Worm (Caenorhabditis elegans): ENCODE results near the gene F36A4.2.

Gene F36A4.2

ce11 chrIV:4243830-4244406 is 27.1 kb upstream of the F36A4.2 start (continued):
- TF ChIP-seq T26A5.8 (tag; optimal IDR thresholded peaks at IDR 0.05) (no peak), B0336.3 (GFP tag; IDR thresholded peaks at IDR 0.05) (no peak), B0035.1 (tag; optimal IDR thresholded peaks at IDR 0.05) (no peak), egrh-3 (GFP tag; IDR thresholded peaks at IDR 0.05) (peak; percentile 94), let-526 (GFP tag; IDR thresholded peaks at IDR 0.05) (0 out of 2 replicates have a peak, but pooled peaks have one; percentile 18)

ce11 chrIV:4244510-4244909 is 26.5 kb upstream of the F36A4.2 start, which contains the start of gene col-34:
col-34 (minus strand) TSS chrIV:4244610.
- TF ChIP-seq ceh-27 (GFP tag; optimal IDR thresholded peaks at IDR 0.05) = no peak
- TF ChIP-seq ztf-26 (tag; optimal IDR thresholded peaks at IDR 0.05) = no peak
- no peak for TF ChIP-seq nfyb-1 (GFP tag; IDR thresholded peaks at IDR 0.05)

- TF ChIP-seq B0035.1 (tag; optimal IDR thresholded peaks at IDR 0.05) = no peak
- TF ChIP-seq gei-17 (GFP tag; optimal IDR thresholded peaks at IDR 0.05) = no peak
- no peak for TF ChIP-seq lsy-27 (tag; optimal IDR thresholded peaks at IDR 0.05; ENCODE audit: borderline replicate concordance, insufficient read depth)
- TF ChIP-seq efl-1 (GFP tag; optimal IDR thresholded peaks at IDR 0.05) = no peak
- no peak for TF ChIP-seq nhr-120 (GFP tag; IDR thresholded peaks at IDR 0.05)
- TF ChIP-seq ztf-28 (GFP tag; IDR thresholded peaks at IDR 0.05) = no peak
- no peak for TF ChIP-seq bed-2 (GFP tag; IDR thresholded peaks at IDR 0.05)
- no peak for TF ChIP-seq him-1 (tag; optimal IDR thresholded peaks at IDR 0.05)
- TF ChIP-seq somi-1 (GFP tag; optimal IDR thresholded peaks at IDR 0.05) = no peak
- TF ChIP-seq F22D6.2 (tag; optimal IDR thresholded peaks at IDR 0.05) = no peak
- TF ChIP-seq Y53F4B.3 (GFP tag; IDR thresholded peaks at IDR 0.05) = no peak
- no peak for TF ChIP-seq chd-7 (tag; optimal IDR thresholded peaks at IDR 0.05)
- TF ChIP-seq mcd-1 (GFP tag; IDR thresholded peaks at IDR 0.05) = no peak
- TF ChIP-seq pbrm-1 (GFP tag; IDR thresholded peaks at IDR 0.05) = no peak
- TF ChIP-seq K12H6.12 (tag; optimal IDR thresholded peaks at IDR 0.05) = no peak
- TF ChIP-seq tbx-9 (tag; optimal IDR thresholded peaks at IDR 0.05; ENCODE audit: borderline replicate concordance) = no peak
- TF ChIP-seq F39B2.1 (GFP tag; IDR thresholded peaks at IDR 0.05) = no peak
Measured at ce11 chrIV:4246493-4246892, 24.5 kb upstream of the F36A4.2 start, which contains the start of gene ttr-20. ttr-20 (plus strand) TSS chrIV:4246793.

ce11 chrIV:4247334-4247733 is 23.7 kb upstream of the F36A4.2 start:
- TF ChIP-seq ztf-6 (GFP tag; IDR thresholded peaks at IDR 0.05) (no peak), madf-6 (GFP tag; IDR thresholded peaks at IDR 0.05) (peak; percentile 67), nhr-90 (tag; optimal IDR thresholded peaks at IDR 0.05) (no peak), lsl-1 (GFP tag; optimal IDR thresholded peaks at IDR 0.05) (peak; percentile 54), efl-1 (GFP tag; optimal IDR thresholded peaks at IDR 0.05) (peak; percentile 71), ztf-3 (GFP tag; optimal IDR thresholded peaks at IDR 0.05) (no peak), lin-35 (GFP tag; optimal IDR thresholded peaks at IDR 0.05) (peak in 1 of 3 experiments; percentile 60), bed-2 (GFP tag; IDR thresholded peaks at IDR 0.05) (no peak), dpl-1 (GFP tag; optimal IDR thresholded peaks at IDR 0.05) (peak; percentile 32), attf-5 (GFP tag; optimal IDR thresholded peaks at IDR 0.05) (no peak), bed-1 (GFP tag; IDR thresholded peaks at IDR 0.05) (no peak), unc-62 (GFP tag; optimal IDR thresholded peaks at IDR 0.05) (no peak), snpc-4 (GFP tag; optimal IDR thresholded peaks at IDR 0.05) (no peak), snpc-4 (tag; optimal IDR thresholded peaks at IDR 0.05) (peak in 1 of 4 experiments; percentile 48), unc-130 (GFP tag; optimal IDR thresholded peaks at IDR 0.05) (no peak), dox-1 (GFP tag; IDR thresholded peaks at IDR 0.05) (peak; percentile 76), mel-28 (tag; optimal IDR thresholded peaks at IDR 0.05; ENCODE audit: borderline replicate concordance) (no peak), F33H1.4 (GFP tag; IDR thresholded peaks at IDR 0.05) (peak; percentile 90), F23B12.7 (tag; optimal IDR thresholded peaks at IDR 0.05; ENCODE audit: insufficient read depth) (peak; percentile 20), hrde-1 (tag; optimal IDR thresholded peaks at IDR 0.05; ENCODE audit: borderline replicate concordance) (no peak), lin-54 (GFP tag; optimal IDR thresholded peaks at IDR 0.05) (peak; percentile 38), him-1 (tag; optimal IDR thresholded peaks at IDR 0.05) (no peak), hmg-1.2 (GFP tag; IDR thresholded peaks at IDR 0.05) (peak; percentile 92)
